Worm (Caenorhabditis elegans) whole organism, mixed stage, embryonic: ENCODE measurements around the gene Y39B6A.25.

Source experiments
- elt-3 ChIP-seq: fragments of 150-350 bp; optimal IDR thresholded peaks from 2 replicates; lab custom pipeline; 2014; ENCODE audit warnings: missing biosample characterization, missing genetic modification characterization
- flh-1 ChIP-seq: fragments of 200-800 bp; sonication (Bioruptor generic); optimal IDR thresholded peaks from 2 replicates; lab custom pipeline; 2018; ENCODE audit warnings: mild to moderate bottlenecking, missing genetic modification characterization, moderate library complexity, missing compliant biosample characterization
- lin-13 ChIP-seq: fragments of 150-350 bp; optimal IDR thresholded peaks from 2 replicates; lab custom pipeline; 2014; ENCODE audit warnings: missing biosample characterization, missing genetic modification characterization
- unc-62 ChIP-seq: fragments of 150-350 bp; optimal IDR thresholded peaks from 2 replicates; lab custom pipeline; 2014; ENCODE audit warnings: missing biosample characterization, missing genetic modification reagents, missing genetic modification characterization

DNA sequence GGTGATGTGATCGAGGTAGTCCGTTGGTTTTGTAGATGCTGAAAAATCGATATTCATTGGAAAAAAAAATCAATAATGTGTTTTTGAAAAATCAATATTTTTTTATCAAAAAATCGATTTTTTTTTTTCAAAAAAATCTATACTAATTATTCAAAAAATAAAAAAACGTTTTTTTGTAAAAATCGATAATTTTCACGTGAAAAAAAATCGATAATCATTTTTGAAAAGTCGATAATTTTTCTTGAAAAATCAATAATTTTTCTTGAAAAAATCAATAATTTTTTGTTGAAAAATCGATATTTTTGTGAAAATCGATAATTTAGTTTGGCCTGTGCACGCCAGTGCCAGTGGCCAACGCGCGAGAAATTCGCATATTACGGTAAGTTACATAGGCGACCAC, 46.9 kb downstream of the Y39B6A.25 start:
- TF ChIP-seq elt-3 (tag; lab: Kevin White, UChicago): no peak
- TF ChIP-seq flh-1 (GFP tag; lab: Kevin White, UChicago): no peak
- no peak for TF ChIP-seq unc-62 (GFP tag; lab: Kevin White, UChicago)
- no peak for TF ChIP-seq lin-13 (tag; lab: Kevin White, UChicago)
